Fruit fly (Drosophila melanogaster) whole organism, embryonic: ENCODE data around the gene eIF3d1.

Experiments used
- Bteb2 ChIP-seq: fragments of 200-800 bp; sonication (Bioruptor generic); optimal IDR thresholded peaks from 2 replicates; lab custom pipeline; 2016; ENCODE audit warnings: missing biosample characterization, missing genetic modification characterization
- CG10267 ChIP-seq: fragments of 200-800 bp; sonication (Bioruptor generic); optimal IDR thresholded peaks from 2 replicates; lab custom pipeline; 2018; ENCODE audit warnings: missing biosample characterization, mild to moderate bottlenecking, missing genetic modification characterization, moderate library complexity
- CG10431 ChIP-seq: fragments of 200-800 bp; sonication (Bioruptor generic); optimal IDR thresholded peaks from 3 replicates; lab custom pipeline; 2018; ENCODE audit warnings: missing biosample characterization, mild to moderate bottlenecking, missing genetic modification characterization
- CG10462 ChIP-seq: fragments of 200-800 bp; sonication (Bioruptor generic); optimal IDR thresholded peaks from 2 replicates; lab custom pipeline; 2016; ENCODE audit warnings: missing biosample characterization, missing genetic modification characterization
- CG10654 ChIP-seq: fragments of 200-800 bp; sonication (Bioruptor generic); optimal IDR thresholded peaks from 2 replicates; lab custom pipeline; 2016; ENCODE audit warnings: missing biosample characterization, missing genetic modification characterization
- CG11398 ChIP-seq: fragments of 200-800 bp; sonication (Bioruptor generic); optimal IDR thresholded peaks from 2 replicates; lab custom pipeline; 2016; ENCODE audit warnings: missing biosample characterization, missing genetic modification characterization
- CG11504 ChIP-seq: fragments of 200-800 bp; sonication (Bioruptor generic); optimal IDR thresholded peaks from 3 replicates; lab custom pipeline; 2019; ENCODE audit warnings: missing biosample characterization, mild to moderate bottlenecking, missing genetic modification characterization, moderate library complexity
- CG12769 ChIP-seq: fragments of 200-800 bp; sonication (Bioruptor generic); optimal IDR thresholded peaks from 2 replicates; lab custom pipeline; 2019; ENCODE audit warnings: missing biosample characterization, mild to moderate bottlenecking, missing genetic modification characterization, moderate library complexity
- CG17186 ChIP-seq: fragments of 200-800 bp; sonication (Bioruptor generic); optimal IDR thresholded peaks from 3 replicates; lab custom pipeline; 2017; ENCODE audit warnings: missing biosample characterization, missing genetic modification reagents, missing genetic modification characterization
- CG17328 ChIP-seq: fragments of 200-800 bp; sonication (Bioruptor generic); IDR thresholded peaks from 2 replicates; pipeline ENCODE4 v1.3.6; 2022; ENCODE audit warnings: missing biosample characterization, missing genetic modification characterization
- CG17361 ChIP-seq: fragments of 200-800 bp; sonication (Bioruptor generic); IDR thresholded peaks from 3 replicates; pipeline ENCODE4 v1.3.6; 2022; ENCODE audit warnings: missing biosample characterization, missing genetic modification characterization
- CG1832 ChIP-seq: fragments of 200-800 bp; sonication (Bioruptor generic); optimal IDR thresholded peaks from 2 replicates; lab custom pipeline; 2017; ENCODE audit warnings: missing biosample characterization, mild to moderate bottlenecking, missing genetic modification characterization, inconsistent platforms
- CG18599 ChIP-seq: fragments of 200-800 bp; sonication (Bioruptor generic); optimal IDR thresholded peaks from 3 replicates; lab custom pipeline; 2017; ENCODE audit warnings: missing biosample characterization, missing genetic modification characterization, mild to moderate bottlenecking, moderate library complexity, missing genetic modification reagents
- CG2199 ChIP-seq: fragments of 200-800 bp; sonication (Bioruptor generic); IDR thresholded peaks from 3 replicates; pipeline ENCODE4 v1.3.6; 2022; ENCODE audit warnings: missing biosample characterization, missing genetic modification characterization
- CG31365 ChIP-seq: fragments of 200-800 bp; sonication (Bioruptor generic); optimal IDR thresholded peaks from 2 replicates; lab custom pipeline; 2018; ENCODE audit warnings: missing biosample characterization, mild to moderate bottlenecking, missing genetic modification characterization
- CG32532 ChIP-seq: fragments of 200-800 bp; sonication (Bioruptor generic); IDR thresholded peaks from 2 replicates; pipeline ENCODE4 v1.3.6; 2022; ENCODE audit warnings: missing biosample characterization, missing genetic modification characterization
- CG32772 ChIP-seq: fragments of 200-800 bp; sonication (Bioruptor generic); IDR thresholded peaks from 2 replicates; pipeline ENCODE4 v1.3.6; 2022; ENCODE audit warnings: missing biosample characterization, missing genetic modification characterization
- CG3838 ChIP-seq: fragments of 200-800 bp; sonication (Bioruptor generic); optimal IDR thresholded peaks from 3 replicates; lab custom pipeline; 2016; ENCODE audit warnings: missing biosample characterization, missing genetic modification characterization
- CG4360 ChIP-seq: fragments of 200-800 bp; sonication (Bioruptor generic); IDR thresholded peaks from 2 replicates; pipeline ENCODE4 v1.3.6; 2022; ENCODE audit warnings: missing biosample characterization, missing genetic modification characterization
- CG4617 ChIP-seq: fragments of 200-800 bp; sonication (Bioruptor generic); optimal IDR thresholded peaks from 3 replicates; lab custom pipeline; 2016; ENCODE audit warnings: missing biosample characterization, missing genetic modification characterization, borderline replicate concordance
- CG7271 ChIP-seq: fragments of 200-800 bp; sonication (Bioruptor generic); optimal IDR thresholded peaks from 2 replicates; lab custom pipeline; 2018; ENCODE audit warnings: missing biosample characterization, mild to moderate bottlenecking, missing genetic modification characterization, moderate library complexity
- CG7928 ChIP-seq: fragments of 200-800 bp; sonication (Bioruptor generic); optimal IDR thresholded peaks from 2 replicates; lab custom pipeline; 2017; ENCODE audit warnings: missing biosample characterization, mild to moderate bottlenecking, missing genetic modification characterization
- CG8290 ChIP-seq, 3 experiments: fragments of 200-800 bp; sonication (Bioruptor generic); optimal IDR thresholded peaks; 2 replicates each; lab custom pipeline; 2016 to 2019; ENCODE audit warnings: missing biosample characterization in 3 of 3, missing genetic modification characterization in 3 of 3, mild to moderate bottlenecking in 2 of 3, moderate library complexity in 1 of 3
- CG8924 ChIP-seq: fragments of 200-800 bp; optimal IDR thresholded peaks from 3 replicates; lab custom pipeline; 2019; ENCODE audit warnings: missing biosample characterization, mild to moderate bottlenecking, missing genetic modification characterization, moderate library complexity
- D19A ChIP-seq: fragments of 200-800 bp; optimal IDR thresholded peaks from 3 replicates; lab custom pipeline; 2019; ENCODE audit warnings: missing biosample characterization, mild to moderate bottlenecking, missing genetic modification characterization, moderate library complexity
- Dad ChIP-seq: fragments of 200-800 bp; sonication (Bioruptor generic); optimal IDR thresholded peaks from 3 replicates; lab custom pipeline; 2016; ENCODE audit warnings: missing biosample characterization, missing genetic modification characterization
- Dek ChIP-seq: fragments of 200-800 bp; sonication (Bioruptor generic); optimal IDR thresholded peaks from 3 replicates; lab custom pipeline; 2019; ENCODE audit warnings: missing biosample characterization, mild to moderate bottlenecking, missing genetic modification characterization, moderate library complexity
- Ets97D ChIP-seq: fragments of 200-800 bp; sonication (Bioruptor generic); optimal IDR thresholded peaks from 3 replicates; lab custom pipeline; 2016; ENCODE audit warnings: missing biosample characterization, missing genetic modification characterization
- HLH3B ChIP-seq: fragments of 200-800 bp; sonication (Bioruptor generic); IDR thresholded peaks from 2 replicates; pipeline ENCODE4 v1.3.6; 2022; ENCODE audit warnings: missing biosample characterization, missing genetic modification characterization
- Jarid2 ChIP-seq: fragments of 200-800 bp; sonication (Bioruptor generic); optimal IDR thresholded peaks from 3 replicates; lab custom pipeline; 2017; ENCODE audit warnings: mild to moderate bottlenecking, missing biosample characterization, missing genetic modification reagents, missing genetic modification characterization
- MESR4 ChIP-seq: fragments of 200-800 bp; sonication (Bioruptor generic); optimal IDR thresholded peaks from 2 replicates; lab custom pipeline; 2018; ENCODE audit warnings: missing biosample characterization, mild to moderate bottlenecking, missing genetic modification characterization, moderate library complexity
- Sox100B ChIP-seq: fragments of 200-800 bp; sonication (Bioruptor generic); optimal IDR thresholded peaks from 3 replicates; lab custom pipeline; 2018; ENCODE audit warnings: missing biosample characterization, mild to moderate bottlenecking, missing genetic modification characterization
- Usf ChIP-seq: fragments of 200-800 bp; sonication (Bioruptor generic); optimal IDR thresholded peaks from 2 replicates; lab custom pipeline; 2017; ENCODE audit warnings: missing genotype, missing biosample characterization, missing genetic modification characterization
- ac ChIP-seq: fragments of 200-800 bp; sonication (Bioruptor generic); optimal IDR thresholded peaks from 3 replicates; lab custom pipeline; 2017; ENCODE audit warnings: missing biosample characterization, mild to moderate bottlenecking, missing genetic modification characterization
- bab2 ChIP-seq: fragments of 200-800 bp; sonication (Bioruptor generic); optimal IDR thresholded peaks from 2 replicates; lab custom pipeline; 2016; ENCODE audit warnings: missing biosample characterization, missing genetic modification characterization
- br ChIP-seq: fragments of >200 bp; optimal IDR thresholded peaks from 2 replicates; lab custom pipeline; 2017
- danr ChIP-seq: fragments of 200-800 bp; sonication (Bioruptor generic); IDR thresholded peaks from 2 replicates; pipeline ENCODE4 v1.3.6; 2022; ENCODE audit warnings: missing biosample characterization, missing genetic modification characterization
- dati ChIP-seq: fragments of 200-800 bp; sonication (Bioruptor generic); IDR thresholded peaks from 2 replicates; pipeline ENCODE4 v1.3.6; 2022; ENCODE audit warnings: missing biosample characterization, missing genetic modification characterization
- dmrt99B ChIP-seq: fragments of 200-800 bp; sonication (Bioruptor generic); optimal IDR thresholded peaks from 2 replicates; lab custom pipeline; 2018; ENCODE audit warnings: missing biosample characterization, mild to moderate bottlenecking, missing genetic modification characterization, moderate library complexity
- ems ChIP-seq: fragments of 200-800 bp; sonication (Bioruptor generic); optimal IDR thresholded peaks from 3 replicates; lab custom pipeline; 2016; ENCODE audit warnings: missing biosample characterization, missing genetic modification characterization
- ind ChIP-seq: fragments of 200-800 bp; sonication (Bioruptor generic); optimal IDR thresholded peaks from 3 replicates; lab custom pipeline; 2016; ENCODE audit warnings: missing biosample characterization, missing genetic modification characterization
- lola ChIP-seq, 3 experiments: fragments of >200 bp in 2 of 3; fragments of 200-800 bp in 1 of 3; sonication (Bioruptor generic) in 1 of 3; optimal IDR thresholded peaks; 2 replicates each; lab custom pipeline; 2017 to 2019; ENCODE audit warnings: missing biosample characterization in 3 of 3, missing genetic modification characterization in 3 of 3, mild to moderate bottlenecking in 1 of 3, moderate library complexity in 1 of 3
- pum ChIP-seq: fragments of 200-800 bp; sonication (Bioruptor generic); optimal IDR thresholded peaks from 2 replicates; lab custom pipeline; 2016; ENCODE audit warnings: missing biosample characterization, missing genetic modification characterization
- stc ChIP-seq: fragments of 200-800 bp; sonication (Bioruptor generic); IDR thresholded peaks from 2 replicates; pipeline ENCODE4 v1.3.6; 2022; ENCODE audit warnings: missing biosample characterization, missing genetic modification characterization
- trh ChIP-seq: fragments of 200-800 bp; sonication (Bioruptor generic); optimal IDR thresholded peaks from 2 replicates; lab custom pipeline; 2016; ENCODE audit warnings: missing biosample characterization, missing genetic modification characterization
- twi ChIP-seq: fragments of 200-800 bp; optimal IDR thresholded peaks from 2 replicates; lab custom pipeline; 2019; ENCODE audit warnings: missing biosample characterization, mild to moderate bottlenecking, missing genetic modification characterization, moderate library complexity
- yki ChIP-seq: fragments of >200 bp; optimal IDR thresholded peaks from 3 replicates; lab custom pipeline; 2018
- z ChIP-seq: fragments of 200-800 bp; sonication (Bioruptor generic); IDR thresholded peaks from 3 replicates; pipeline ENCODE4 v1.3.6; 2022; ENCODE audit warnings: missing biosample characterization, missing genetic modification characterization

The eIF3d1 gene

DNA sequence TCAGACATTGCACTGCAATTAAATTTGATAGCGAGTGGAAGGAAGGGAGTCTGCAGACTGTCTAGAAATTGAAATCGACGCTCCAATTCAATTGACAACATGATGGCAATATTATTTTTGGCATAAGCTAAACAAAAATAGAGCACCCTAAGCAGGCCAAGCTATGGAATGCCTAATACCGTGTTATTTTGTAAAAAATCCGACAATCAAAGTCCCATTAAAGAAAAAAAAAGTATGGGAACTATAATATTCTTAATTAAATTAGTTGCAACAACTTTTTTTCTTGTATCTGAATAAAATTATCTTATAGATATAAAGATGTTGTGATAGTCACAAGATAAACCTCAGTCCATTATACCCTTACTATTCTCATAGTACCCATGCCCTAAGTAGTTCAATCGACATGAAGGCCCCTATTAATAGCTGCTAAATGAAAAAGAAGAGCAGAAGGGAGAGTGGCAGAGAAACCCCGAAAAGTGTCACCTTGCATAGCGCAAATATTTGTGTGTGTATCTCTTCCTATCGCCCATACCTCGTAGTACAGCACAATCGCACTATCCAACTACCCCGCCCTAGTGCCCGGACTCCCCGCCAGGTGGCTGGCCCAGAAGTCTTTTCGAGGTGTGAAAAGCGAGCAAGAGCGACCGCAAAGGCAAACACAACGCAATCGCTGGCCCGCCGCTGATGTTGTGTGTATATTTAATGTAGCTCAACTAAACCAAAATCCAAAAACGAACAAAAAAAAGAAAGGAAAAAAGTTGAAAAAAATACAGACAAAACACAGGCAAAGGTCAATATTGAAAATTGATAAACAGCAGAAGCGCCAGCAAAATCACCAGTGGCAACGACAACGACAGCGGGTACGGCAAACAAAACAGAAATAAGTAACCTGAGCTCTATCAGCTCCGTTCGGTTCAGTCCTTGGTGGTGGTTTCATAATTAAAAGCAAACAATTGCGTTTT is 22.2 kb upstream of the eIF3d1 start (continued):
- peak; percentile 58 for TF ChIP-seq bab2 (GFP tag; lab: Kevin White, UChicago)
- no peak for TF ChIP-seq ems
- TF ChIP-seq CG31365 (tag; lab: Kevin White, UChicago), result peak; percentile 52
- no peak for TF ChIP-seq Dad (GFP tag; lab: Kevin White, UChicago)
- peak; percentile 16 for TF ChIP-seq Usf (GFP tag; lab: Kevin White, UChicago)
- peak; percentile 65 for TF ChIP-seq CG32772 (GFP tag; lab: Robert Waterston, UW)
- no peak for TF ChIP-seq br (lab: Kevin White, UChicago)
- TF ChIP-seq CG18599, result peak; percentile 82
- TF ChIP-seq CG8290 (GFP tag; optimal IDR thresholded peaks at IDR 0.05; lab: Kevin White, UChicago), result peak; percentile 75
- TF ChIP-seq CG8290 (tag; optimal IDR thresholded peaks at IDR 0.05; lab: Kevin White, UChicago), result peak; percentile 49 to 92
- peak; percentile 20 for TF ChIP-seq CG10267
- peak; percentile 63 for TF ChIP-seq CG8924 (tag; lab: Kevin White, UChicago)
- TF ChIP-seq danr (GFP tag; lab: Robert Waterston, UW), result no peak; the same call in 1 of the 2 replicates
- peak; percentile 58 for TF ChIP-seq Jarid2
- peak; percentile 22 for TF ChIP-seq CG10654 (GFP tag; lab: Kevin White, UChicago)
- TF ChIP-seq CG10431 (GFP tag; lab: Kevin White, UChicago), result peak; percentile 72
- TF ChIP-seq CG1832 (GFP tag; lab: Kevin White, UChicago), result no peak
- peak; percentile 77; the same call in 2 of the 3 replicates for TF ChIP-seq CG2199 (GFP tag; lab: Robert Waterston, UW)
- TF ChIP-seq CG12769, result peak; percentile 65
- no peak for TF ChIP-seq dati
- no peak for TF ChIP-seq Ets97D (GFP tag; lab: Kevin White, UChicago)
- TF ChIP-seq CG10462 (GFP tag; lab: Kevin White, UChicago), result peak; percentile 58
- no peak for TF ChIP-seq MESR4 (GFP tag; lab: Kevin White, UChicago)
- TF ChIP-seq z (GFP tag; lab: Robert Waterston, UW), result peak; percentile 65; the same call in 2 of the 3 replicates
- peak; percentile 50 for TF ChIP-seq twi
- peak; percentile 56 for TF ChIP-seq pum
- peak; percentile 29 for TF ChIP-seq CG4617
- TF ChIP-seq ind (GFP tag; lab: Kevin White, UChicago), result peak; percentile 15
- peak; percentile 38 for TF ChIP-seq CG7928 (GFP tag; lab: Kevin White, UChicago)
- TF ChIP-seq CG17328 (GFP tag; lab: Robert Waterston, UW), result peak; percentile 23; the same call in 1 of the 2 replicates
- TF ChIP-seq HLH3B (GFP tag; lab: Robert Waterston, UW), result peak; percentile 27; the same call in 1 of the 2 replicates
- peak; percentile 34; the same call in 1 of the 2 replicates for TF ChIP-seq CG32532 (GFP tag; lab: Robert Waterston, UW)
- TF ChIP-seq CG17361, result peak; percentile 67
- peak; percentile 87 for TF ChIP-seq CG11398 (GFP tag; lab: Kevin White, UChicago)
- peak; percentile 41 for TF ChIP-seq CG17186 (GFP tag; lab: Kevin White, UChicago)
- TF ChIP-seq stc (GFP tag; lab: Robert Waterston, UW), result peak; percentile 29
- peak; percentile 50 for TF ChIP-seq dmrt99B
- no peak for TF ChIP-seq yki (lab: Kevin White, UChicago)
- peak; percentile 32; the same call in 1 of the 2 replicates for TF ChIP-seq CG4360 (GFP tag; lab: Robert Waterston, UW)
- TF ChIP-seq trh, result peak; percentile 38
- peak; percentile 24 for TF ChIP-seq Dek (tag; lab: Kevin White, UChicago)
- TF ChIP-seq lola (GFP tag; optimal IDR thresholded peaks at IDR 0.05; lab: Kevin White, UChicago), result peak in 1 of 3 experiments; percentile 82
- peak; percentile 67 for TF ChIP-seq Sox100B (GFP tag; lab: Kevin White, UChicago)
- peak; percentile 12 for TF ChIP-seq D19A
- TF ChIP-seq Bteb2, result peak; percentile 22
- peak; percentile 84 for TF ChIP-seq ac (GFP tag; lab: Kevin White, UChicago)
- TF ChIP-seq CG3838 (GFP tag; lab: Kevin White, UChicago), result peak; percentile 72
- peak; percentile 25 for TF ChIP-seq CG11504 (tag; lab: Kevin White, UChicago)
- peak; percentile 44 for TF ChIP-seq CG7271 (tag; lab: Kevin White, UChicago)
